Worm (Caenorhabditis elegans): ENCODE measurements around the gene sphr-1.

Gene sphr-1

ce11 chrV:9191406-9191805 is at the start of gene sphr-1:
TSS of gene sphr-1 (plus strand) at chrV:9191610.
- TF ChIP-seq W03F9.2 (tag; optimal IDR thresholded peaks at IDR 0.05) (no peak), dao-5 (tag; optimal IDR thresholded peaks at IDR 0.05) (no peak), him-1 (tag; optimal IDR thresholded peaks at IDR 0.05) (no peak)

ce11 chrV:9143896-9144295 is 47.5 kb upstream of the sphr-1 start:
- TF ChIP-seq dao-5 (tag; optimal IDR thresholded peaks at IDR 0.05) (no peak), him-1 (tag; optimal IDR thresholded peaks at IDR 0.05) (no peak), W03F9.2 (tag; optimal IDR thresholded peaks at IDR 0.05) (no peak)

ce11 chrV:9146196-9146595 is 45.2 kb upstream of the sphr-1 start:
- no peak for TF ChIP-seq W03F9.2 (tag; optimal IDR thresholded peaks at IDR 0.05)
- TF ChIP-seq him-1 (tag; optimal IDR thresholded peaks at IDR 0.05) = no peak
- no peak for TF ChIP-seq dao-5 (tag; optimal IDR thresholded peaks at IDR 0.05)

ce11 chrV:9146849-9147557 is 44.4 kb upstream of the sphr-1 start, which contains the start of gene spl-2:
TSS of gene spl-2 (minus strand) at chrV:9146899.
- TF ChIP-seq dao-5 (tag; optimal IDR thresholded peaks at IDR 0.05) = no peak
- no peak for TF ChIP-seq him-1 (tag; optimal IDR thresholded peaks at IDR 0.05)
- TF ChIP-seq W03F9.2 (tag; optimal IDR thresholded peaks at IDR 0.05) = no peak

ce11 chrV:9148151-9148550 is 43.3 kb upstream of the sphr-1 start:
- TF ChIP-seq dao-5 (tag; optimal IDR thresholded peaks at IDR 0.05) = no peak
- TF ChIP-seq W03F9.2 (tag; optimal IDR thresholded peaks at IDR 0.05) = no peak
- no peak for TF ChIP-seq him-1 (tag; optimal IDR thresholded peaks at IDR 0.05)

ce11 chrV:9152339-9152738 is 39.1 kb upstream of the sphr-1 start:
- TF ChIP-seq dao-5 (tag; optimal IDR thresholded peaks at IDR 0.05) = no peak
- TF ChIP-seq W03F9.2 (tag; optimal IDR thresholded peaks at IDR 0.05) = no peak
- TF ChIP-seq him-1 (tag; optimal IDR thresholded peaks at IDR 0.05) = no peak

ce11 chrV:9154772-9155171 is 36.6 kb upstream of the sphr-1 start, which contains the start of gene B0222.5:
TSS of gene B0222.5 (minus strand) at chrV:9154872.
- TF ChIP-seq him-1 (tag; optimal IDR thresholded peaks at IDR 0.05) = no peak
- no peak for TF ChIP-seq W03F9.2 (tag; optimal IDR thresholded peaks at IDR 0.05)
- no peak for TF ChIP-seq dao-5 (tag; optimal IDR thresholded peaks at IDR 0.05)

- TF ChIP-seq W03F9.2 (tag; optimal IDR thresholded peaks at IDR 0.05) (no peak), him-1 (tag; optimal IDR thresholded peaks at IDR 0.05) (no peak), dao-5 (tag; optimal IDR thresholded peaks at IDR 0.05) (no peak)
Observed at ce11 chrV:9155616-9156015, 35.8 kb upstream of the sphr-1 start.

- no peak for TF ChIP-seq dao-5 (tag; optimal IDR thresholded peaks at IDR 0.05)
- no peak for TF ChIP-seq him-1 (tag; optimal IDR thresholded peaks at IDR 0.05)
- TF ChIP-seq W03F9.2 (tag; optimal IDR thresholded peaks at IDR 0.05) = no peak
Observed at ce11 chrV:9156679-9157078, 34.7 kb upstream of the sphr-1 start, which contains the start of gene B0222.15. TSS of gene B0222.15 (minus strand) at chrV:9156779.

ce11 chrV:9157597-9157996 is 33.8 kb upstream of the sphr-1 start:
- TF ChIP-seq him-1 (tag; optimal IDR thresholded peaks at IDR 0.05) = no peak
- TF ChIP-seq dao-5 (tag; optimal IDR thresholded peaks at IDR 0.05) = no peak
- TF ChIP-seq W03F9.2 (tag; optimal IDR thresholded peaks at IDR 0.05) = no peak

- no peak for TF ChIP-seq dao-5 (tag; optimal IDR thresholded peaks at IDR 0.05)
- TF ChIP-seq him-1 (tag; optimal IDR thresholded peaks at IDR 0.05) = no peak
- TF ChIP-seq W03F9.2 (tag; optimal IDR thresholded peaks at IDR 0.05) = no peak
Observed at ce11 chrV:9160224-9160886, 31.1 kb upstream of the sphr-1 start, which contains the start of gene col-144. TSS of gene col-144 (minus strand) at chrV:9160642.

ce11 chrV:9162118-9162729 is 29.2 kb upstream of the sphr-1 start:
- TF ChIP-seq him-1 (tag; optimal IDR thresholded peaks at IDR 0.05) = no peak
- TF ChIP-seq W03F9.2 (tag; optimal IDR thresholded peaks at IDR 0.05) = no peak
- TF ChIP-seq dao-5 (tag; optimal IDR thresholded peaks at IDR 0.05) = no peak

ce11 chrV:9162955-9163468 is 28.4 kb upstream of the sphr-1 start, which contains the start of gene col-145:
TSS of gene col-145 (minus strand) at chrV:9163005.
- TF ChIP-seq him-1 (tag; optimal IDR thresholded peaks at IDR 0.05) = no peak
- no peak for TF ChIP-seq W03F9.2 (tag; optimal IDR thresholded peaks at IDR 0.05)
- no peak for TF ChIP-seq dao-5 (tag; optimal IDR thresholded peaks at IDR 0.05)

ce11 chrV:9163897-9164296 is 27.5 kb upstream of the sphr-1 start:
- TF ChIP-seq dao-5 (tag; optimal IDR thresholded peaks at IDR 0.05) = no peak
- no peak for TF ChIP-seq W03F9.2 (tag; optimal IDR thresholded peaks at IDR 0.05)
- no peak for TF ChIP-seq him-1 (tag; optimal IDR thresholded peaks at IDR 0.05)

All from whole organism, L4/young adult.